Worm (Caenorhabditis elegans) whole organism, early embryonic: ENCODE measurements around the gene Y32G9A.5.

ENCODE experiments used
- B0310.2 ChIP-seq: sonication (generic microtip); optimal IDR thresholded peaks from 2 replicates; lab custom pipeline; 2016; ENCODE audit warnings: mild to moderate bottlenecking, missing genetic modification characterization, missing compliant biosample characterization
- aly-1 ChIP-seq: sonication (generic microtip); optimal IDR thresholded peaks from 2 replicates; lab custom pipeline; 2016; ENCODE audit warnings: missing genetic modification characterization, missing compliant biosample characterization
- ama-1 ChIP-seq: fragments of 150-350 bp; optimal IDR thresholded peaks from 2 replicates; lab custom pipeline; 2014
- ceh-13 ChIP-seq: fragments of 200-800 bp; sonication (Bioruptor generic); optimal IDR thresholded peaks from 2 replicates; lab custom pipeline; 2018; ENCODE audit warnings: mild to moderate bottlenecking, missing genetic modification characterization, missing compliant biosample characterization
- flt-1 ChIP-seq: fragments of 200-800 bp; sonication (Bioruptor generic); IDR thresholded peaks from 2 replicates; pipeline ENCODE4 v1.3.6; 2022; ENCODE audit warnings: missing genetic modification characterization, missing compliant biosample characterization
- hmg-4 ChIP-seq: fragments of 200-800 bp; sonication (Bioruptor generic); optimal IDR thresholded peaks from 2 replicates; lab custom pipeline; 2018; ENCODE audit warnings: mild to moderate bottlenecking, missing genetic modification characterization, missing compliant biosample characterization
- tbx-11 ChIP-seq: fragments of 200-800 bp; sonication (Bioruptor generic); IDR thresholded peaks from 2 replicates; pipeline ENCODE4 v1.3.6; 2022; ENCODE audit warnings: missing genetic modification characterization, missing compliant biosample characterization
- tra-4 ChIP-seq: sonication (generic microtip); optimal IDR thresholded peaks from 2 replicates; lab custom pipeline; 2017; ENCODE audit warnings: missing genetic modification characterization, missing compliant biosample characterization

DNA sequence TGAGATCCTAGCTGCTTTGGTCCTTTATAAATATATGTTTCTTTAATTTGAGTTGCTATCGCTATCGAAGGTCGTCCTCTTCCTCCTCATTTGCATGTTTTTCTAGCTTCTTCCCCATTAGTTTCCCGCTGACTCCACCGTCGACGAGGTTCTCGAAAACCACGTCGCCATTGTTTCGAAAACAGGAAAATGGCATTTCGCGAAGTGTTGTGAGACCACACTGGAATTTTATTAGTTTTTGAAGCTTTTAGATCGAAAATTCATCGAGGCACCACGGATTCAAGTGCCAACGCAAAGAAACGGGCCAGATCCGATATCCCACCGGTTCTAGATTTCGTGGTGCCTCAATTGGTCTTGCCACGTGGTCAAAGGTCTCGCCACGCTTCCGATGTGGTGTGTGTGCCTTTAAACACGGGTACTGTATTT, 36.9 kb upstream of the Y32G9A.5 start:
- no peak for TF ChIP-seq B0310.2 (tag; lab: Kevin White, UChicago)
- peak; percentile 7 for TF ChIP-seq ama-1 (lab: Kevin White, UChicago)
- no peak for TF ChIP-seq aly-1 (tag; lab: Kevin White, UChicago)
- no peak for TF ChIP-seq flt-1 (GFP tag; lab: Robert Waterston, UW)
- TF ChIP-seq tra-4 (tag; lab: Kevin White, UChicago) = peak; percentile 11
- no peak for TF ChIP-seq ceh-13
- TF ChIP-seq hmg-4 = no peak
- no peak for TF ChIP-seq tbx-11 (GFP tag; lab: Robert Waterston, UW)
